Fruit fly (Drosophila melanogaster) whole organism, prepupa: ENCODE measurements around the gene His2Av.

Experiments
- Blimp-1 ChIP-seq: fragments of 200-800 bp; sonication (Bioruptor generic); optimal IDR thresholded peaks from 3 replicates; lab custom pipeline; 2017; ENCODE audit warnings: missing biosample characterization, missing genetic modification characterization, mild to moderate bottlenecking, moderate library complexity, missing genetic modification reagents
- CG10631 ChIP-seq: fragments of 200-800 bp; sonication (Bioruptor generic); optimal IDR thresholded peaks from 2 replicates; lab custom pipeline; 2016; ENCODE audit warnings: missing biosample characterization, missing genetic modification characterization
- CG11294 ChIP-seq: fragments of 200-800 bp; sonication (Bioruptor generic); IDR thresholded peaks from 2 replicates; pipeline ENCODE4 v1.3.6; 2022; ENCODE audit warnings: missing biosample characterization, missing genetic modification characterization
- CG11762 ChIP-seq: fragments of 200-800 bp; sonication (Bioruptor generic); optimal IDR thresholded peaks from 3 replicates; lab custom pipeline; 2016; ENCODE audit warnings: missing biosample characterization, missing genetic modification characterization; ENCODE audit not compliant: insufficient read depth
- CG15336 ChIP-seq: fragments of 200-800 bp; sonication (Bioruptor generic); IDR thresholded peaks from 2 replicates; pipeline ENCODE4 v1.3.6; 2022; ENCODE audit warnings: missing biosample characterization, missing genetic modification characterization
- CG1621 ChIP-seq: fragments of 200-800 bp; sonication (Bioruptor generic); optimal IDR thresholded peaks from 3 replicates; lab custom pipeline; 2018; ENCODE audit warnings: missing biosample characterization, mild to moderate bottlenecking, missing genetic modification characterization
- CG3032 ChIP-seq: fragments of 200-800 bp; optimal IDR thresholded peaks from 2 replicates; lab custom pipeline; 2019; ENCODE audit warnings: missing biosample characterization, mild to moderate bottlenecking, missing genetic modification characterization, moderate library complexity
- CG31627 ChIP-seq: fragments of 200-800 bp; sonication (Bioruptor generic); optimal IDR thresholded peaks from 3 replicates; lab custom pipeline; 2016; ENCODE audit warnings: missing biosample characterization, missing genetic modification characterization
- CG32006 ChIP-seq: fragments of 200-800 bp; sonication (Bioruptor generic); optimal IDR thresholded peaks from 3 replicates; lab custom pipeline; 2017; ENCODE audit warnings: missing biosample characterization, mild to moderate bottlenecking, missing genetic modification characterization
- CG34406 ChIP-seq: fragments of 200-800 bp; sonication (Bioruptor generic); optimal IDR thresholded peaks from 3 replicates; lab custom pipeline; 2016; ENCODE audit warnings: missing biosample characterization, missing genetic modification characterization
- CG3919 ChIP-seq: fragments of 200-800 bp; sonication (Bioruptor generic); optimal IDR thresholded peaks from 3 replicates; lab custom pipeline; 2016; ENCODE audit warnings: missing biosample characterization, missing genetic modification characterization
- CG4318 ChIP-seq: fragments of 200-800 bp; sonication (Bioruptor generic); optimal IDR thresholded peaks from 3 replicates; lab custom pipeline; 2017; ENCODE audit warnings: missing biosample characterization, mild to moderate bottlenecking, missing genetic modification characterization
- CG6163 ChIP-seq: fragments of 200-800 bp; sonication (Bioruptor generic); IDR thresholded peaks from 3 replicates; pipeline ENCODE4 v1.3.6; 2022; ENCODE audit warnings: missing biosample characterization, missing genetic modification characterization
- CG6276 ChIP-seq: fragments of 200-800 bp; sonication (Bioruptor generic); optimal IDR thresholded peaks from 2 replicates; lab custom pipeline; 2017; ENCODE audit warnings: missing biosample characterization, mild to moderate bottlenecking, missing genetic modification characterization
- CG6808 ChIP-seq: fragments of 200-800 bp; sonication (Bioruptor generic); optimal IDR thresholded peaks from 3 replicates; lab custom pipeline; 2017; ENCODE audit warnings: missing biosample characterization, missing genetic modification characterization, mild to moderate bottlenecking, moderate library complexity, missing genetic modification reagents
- CG6854 ChIP-seq: fragments of 200-800 bp; sonication (Bioruptor generic); optimal IDR thresholded peaks from 2 replicates; lab custom pipeline; 2017; ENCODE audit warnings: missing biosample characterization, mild to moderate bottlenecking, missing genetic modification characterization
- CG7368 ChIP-seq: fragments of 200-800 bp; sonication (Bioruptor generic); optimal IDR thresholded peaks from 3 replicates; lab custom pipeline; 2016; ENCODE audit warnings: missing biosample characterization, missing genetic modification characterization
- CG8632 ChIP-seq: fragments of 200-800 bp; sonication (Bioruptor generic); optimal IDR thresholded peaks from 3 replicates; lab custom pipeline; 2016; ENCODE audit warnings: missing biosample characterization, missing genetic modification characterization
- CG9139 ChIP-seq: fragments of 200-800 bp; sonication (Bioruptor generic); optimal IDR thresholded peaks from 3 replicates; lab custom pipeline; 2017; ENCODE audit warnings: missing biosample characterization, mild to moderate bottlenecking, missing genetic modification characterization
- Eip75B ChIP-seq: fragments of 200-800 bp; sonication (Bioruptor generic); optimal IDR thresholded peaks from 3 replicates; lab custom pipeline; 2016; ENCODE audit warnings: missing biosample characterization, missing genetic modification characterization
- Eip78C ChIP-seq: fragments of 200-800 bp; sonication (Bioruptor generic); peaks from one replicate; lab custom pipeline; 2016; ENCODE audit warnings: missing biosample characterization, missing genetic modification characterization
- Eip93F ChIP-seq: fragments of 200-800 bp; sonication (Bioruptor generic); optimal IDR thresholded peaks from 2 replicates; lab custom pipeline; 2016; ENCODE audit warnings: missing biosample characterization, mild to moderate bottlenecking, missing genetic modification characterization
- Ets21C ChIP-seq: fragments of 200-800 bp; sonication (Bioruptor generic); optimal IDR thresholded peaks from 3 replicates; lab custom pipeline; 2016; ENCODE audit warnings: missing biosample characterization, missing genetic modification characterization
- Ets96B ChIP-seq: fragments of 200-800 bp; optimal IDR thresholded peaks from 2 replicates; lab custom pipeline; 2019; ENCODE audit warnings: missing biosample characterization, mild to moderate bottlenecking, missing genetic modification characterization, moderate library complexity
- Gug ChIP-seq: fragments of 200-800 bp; sonication (Bioruptor generic); IDR thresholded peaks from 2 replicates; pipeline ENCODE4 v1.3.6; 2022; ENCODE audit warnings: missing biosample characterization, missing genetic modification characterization
- Hr38 ChIP-seq: sonication (Bioruptor generic); optimal IDR thresholded peaks from 2 replicates; lab custom pipeline; 2016; ENCODE audit warnings: missing biosample characterization, missing genetic modification characterization
- Hr39 ChIP-seq: fragments of 200-800 bp; sonication (Bioruptor generic); optimal IDR thresholded peaks from 2 replicates; lab custom pipeline; 2016; ENCODE audit warnings: missing biosample characterization, missing genetic modification characterization
- Lpt ChIP-seq: fragments of 200-800 bp; sonication (Bioruptor generic); optimal IDR thresholded peaks from 3 replicates; lab custom pipeline; 2016; ENCODE audit warnings: missing biosample characterization, missing genetic modification characterization
- Met ChIP-seq: fragments of 200-800 bp; sonication (Bioruptor generic); optimal IDR thresholded peaks from 3 replicates; lab custom pipeline; 2016; ENCODE audit warnings: missing biosample characterization, missing genetic modification characterization
- Sox14 ChIP-seq: fragments of 200-800 bp; sonication (Bioruptor generic); optimal IDR thresholded peaks from 3 replicates; lab custom pipeline; 2016; ENCODE audit warnings: missing biosample characterization, missing genetic modification characterization
- Sox15 ChIP-seq: fragments of 200-800 bp; sonication (Bioruptor generic); optimal IDR thresholded peaks from 3 replicates; lab custom pipeline; 2016; ENCODE audit warnings: missing biosample characterization, missing genetic modification characterization
- achi ChIP-seq: fragments of 200-800 bp; sonication (Bioruptor generic); optimal IDR thresholded peaks from 3 replicates; lab custom pipeline; 2016; ENCODE audit warnings: missing biosample characterization, missing genetic modification characterization
- acj6 ChIP-seq: fragments of 200-800 bp; sonication (Bioruptor generic); optimal IDR thresholded peaks from 3 replicates; lab custom pipeline; 2016; ENCODE audit warnings: missing biosample characterization, missing genetic modification characterization
- dsx ChIP-seq: fragments of 200-800 bp; optimal IDR thresholded peaks from 3 replicates; lab custom pipeline; 2019; ENCODE audit warnings: missing biosample characterization, mild to moderate bottlenecking, missing genetic modification characterization, moderate library complexity; ENCODE audit not compliant: poor library complexity, severe bottlenecking
- eg ChIP-seq: fragments of 200-800 bp; sonication (Bioruptor generic); IDR thresholded peaks from 3 replicates; pipeline ENCODE4 v1.3.6; 2022; ENCODE audit warnings: missing biosample characterization, missing genetic modification characterization
- esn ChIP-seq: fragments of 200-800 bp; sonication (Bioruptor generic); optimal IDR thresholded peaks from 2 replicates; lab custom pipeline; 2016; ENCODE audit warnings: missing biosample characterization, mild to moderate bottlenecking, missing genetic modification characterization, moderate library complexity
- fd59A ChIP-seq: fragments of 200-800 bp; sonication (Bioruptor generic); optimal IDR thresholded peaks from 2 replicates; lab custom pipeline; 2017; ENCODE audit warnings: missing biosample characterization, mild to moderate bottlenecking, missing genetic modification characterization, missing genetic modification reagents
- fd85E ChIP-seq: fragments of 200-800 bp; sonication (Bioruptor generic); optimal IDR thresholded peaks from 3 replicates; lab custom pipeline; 2016; ENCODE audit warnings: missing biosample characterization, missing genetic modification characterization
- fkh ChIP-seq: fragments of 200-800 bp; sonication (Bioruptor generic); optimal IDR thresholded peaks from 3 replicates; lab custom pipeline; 2017; ENCODE audit warnings: missing biosample characterization, mild to moderate bottlenecking, missing genetic modification characterization, moderate library complexity
- net ChIP-seq: fragments of 200-800 bp; sonication (Bioruptor generic); optimal IDR thresholded peaks from 3 replicates; lab custom pipeline; 2016; ENCODE audit warnings: missing biosample characterization, missing genetic modification characterization
- pdm3 ChIP-seq: fragments of 200-800 bp; sonication (Bioruptor generic); optimal IDR thresholded peaks from 3 replicates; lab custom pipeline; 2016; ENCODE audit warnings: missing biosample characterization, missing genetic modification characterization
- salr ChIP-seq, 2 experiments: fragments of 200-800 bp; sonication (Bioruptor generic); optimal IDR thresholded peaks; 3 replicates each; lab custom pipeline; 2016 to 2018; ENCODE audit warnings: missing biosample characterization in 2 of 2, missing genetic modification characterization in 2 of 2, mild to moderate bottlenecking in 1 of 2
- spab ChIP-seq: fragments of 200-800 bp; sonication (Bioruptor generic); optimal IDR thresholded peaks from 2 replicates; lab custom pipeline; 2017; ENCODE audit warnings: missing biosample characterization, mild to moderate bottlenecking, missing genetic modification characterization, missing genetic modification reagents
- ss ChIP-seq, 2 experiments: fragments of 200-800 bp; sonication (Bioruptor generic); optimal IDR thresholded peaks; 2 replicates in 1 of 2; 3 replicates in 1 of 2; lab custom pipeline; 2017 to 2018; ENCODE audit warnings: mild to moderate bottlenecking in 2 of 2, missing biosample characterization in 2 of 2, missing genetic modification characterization in 2 of 2, moderate library complexity in 1 of 2
- svp ChIP-seq: fragments of 200-800 bp; sonication (Bioruptor generic); peaks from one replicate; lab custom pipeline; 2016; ENCODE audit warnings: missing biosample characterization, missing genetic modification characterization
- topi ChIP-seq: fragments of 200-800 bp; sonication (Bioruptor generic); optimal IDR thresholded peaks from 3 replicates; lab custom pipeline; 2016; ENCODE audit warnings: missing biosample characterization, missing genetic modification characterization
- vri ChIP-seq: fragments of 200-800 bp; sonication (Bioruptor generic); optimal IDR thresholded peaks from 3 replicates; lab custom pipeline; 2016; ENCODE audit warnings: missing biosample characterization, mild to moderate bottlenecking, missing genetic modification characterization

The His2Av gene

dm6 chr3R:26892764-26893163, 26.0 kb downstream of the His2Av start (continued):
- TF ChIP-seq Blimp-1 (GFP tag; lab: Kevin White, UChicago) (no peak), CG31627 (GFP tag; lab: Kevin White, UChicago) (peak; percentile 70), CG34406 (peak; percentile 56), Ets21C (GFP tag; lab: Kevin White, UChicago) (peak; percentile 36), acj6 (GFP tag; lab: Kevin White, UChicago) (peak; percentile 53), CG8632 (peak; percentile 51), ss (GFP tag; optimal IDR thresholded peaks at IDR 0.05; lab: Kevin White, UChicago) (peak in 1 of 2 experiments; percentile 16), Hr39 (GFP tag; lab: Kevin White, UChicago) (peak; percentile 74), Eip93F (GFP tag; lab: Kevin White, UChicago) (no peak), Eip75B (peak; percentile 53), CG32006 (peak; percentile 64), Lpt (GFP tag; lab: Kevin White, UChicago) (no peak), salr (GFP tag; optimal IDR thresholded peaks at IDR 0.05; lab: Kevin White, UChicago) (peak; percentile 12 to 40), CG11294 (GFP tag; lab: Robert Waterston, UW) (0 out of 2 replicates have a peak, but pooled peaks have one; percentile 21), fkh (peak; percentile 10), Met (GFP tag; lab: Kevin White, UChicago) (peak; percentile 54)

- no peak for TF ChIP-seq fd85E (GFP tag; lab: Kevin White, UChicago)
- TF ChIP-seq topi (GFP tag; lab: Kevin White, UChicago): peak; percentile 52
- peak; percentile 33; the same call in 1 of the 3 replicates for TF ChIP-seq eg (GFP tag; lab: Robert Waterston, UW)
- TF ChIP-seq Sox15: peak; percentile 31
- peak; percentile 44 for TF ChIP-seq pdm3 (GFP tag; lab: Kevin White, UChicago)
- no peak for TF ChIP-seq fd59A (GFP tag; lab: Kevin White, UChicago)
- TF ChIP-seq CG3032 (tag; lab: Kevin White, UChicago): no peak
- TF ChIP-seq Hr39 (GFP tag; lab: Kevin White, UChicago): peak; percentile 54
- TF ChIP-seq Hr38 (GFP tag; lab: Kevin White, UChicago): no peak
- peak; percentile 53 for TF ChIP-seq achi (GFP tag; lab: Kevin White, UChicago)
- TF ChIP-seq CG10631: peak; percentile 49
- TF ChIP-seq esn: peak; percentile 68
- peak; percentile 35 for TF ChIP-seq CG6276 (GFP tag; lab: Kevin White, UChicago)
- peak; percentile 54; the same call in 1 of the 3 replicates for TF ChIP-seq CG6163
- TF ChIP-seq Sox14 (GFP tag; lab: Kevin White, UChicago): peak; percentile 64
- TF ChIP-seq spab (GFP tag; lab: Kevin White, UChicago): peak; percentile 17
- peak; percentile 20 for TF ChIP-seq CG34406
- TF ChIP-seq Lpt (GFP tag; lab: Kevin White, UChicago): peak; percentile 1
- no peak for TF ChIP-seq CG6808
- TF ChIP-seq Blimp-1 (GFP tag; lab: Kevin White, UChicago): no peak
- peak; percentile 14 for TF ChIP-seq CG1621 (tag; lab: Kevin White, UChicago)
- TF ChIP-seq Eip78C (GFP tag; lab: Kevin White, UChicago): peak; percentile 81
- TF ChIP-seq CG11762 (GFP tag; lab: Kevin White, UChicago): peak; percentile 4
- peak; percentile 61 for TF ChIP-seq CG3919 (GFP tag; lab: Kevin White, UChicago)
- TF ChIP-seq CG6854 (GFP tag; lab: Kevin White, UChicago): no peak
- peak; percentile 53 for TF ChIP-seq CG31627 (GFP tag; lab: Kevin White, UChicago)
- TF ChIP-seq Ets21C (GFP tag; lab: Kevin White, UChicago): peak; percentile 28
- TF ChIP-seq dsx: peak; percentile 1
- peak; percentile 35 for TF ChIP-seq net
- TF ChIP-seq CG4318 (GFP tag; lab: Kevin White, UChicago): peak; percentile 37
- peak; percentile 62 for TF ChIP-seq CG15336 (GFP tag; lab: Robert Waterston, UW)
- TF ChIP-seq Met (GFP tag; lab: Kevin White, UChicago): peak; percentile 64
- TF ChIP-seq CG9139 (GFP tag; lab: Kevin White, UChicago): no peak
- no peak for TF ChIP-seq Eip93F (GFP tag; lab: Kevin White, UChicago)
- peak; percentile 70 for TF ChIP-seq CG32006
- TF ChIP-seq svp (GFP tag; lab: Kevin White, UChicago): peak; percentile 81
- peak in 1 of 2 experiments; percentile 11 for TF ChIP-seq ss (GFP tag; optimal IDR thresholded peaks at IDR 0.05; lab: Kevin White, UChicago)
- TF ChIP-seq Ets96B (tag; lab: Kevin White, UChicago): peak; percentile 42
- TF ChIP-seq Gug: peak; percentile 31; the same call in 1 of the 2 replicates
- peak; percentile 17 for TF ChIP-seq CG7368 (GFP tag; lab: Kevin White, UChicago)
- peak; percentile 37 for TF ChIP-seq vri
These were observed 27.0 kb downstream of the His2Av start for dm6 chr3R:26893621-26894316.
